Worm (Caenorhabditis elegans): ENCODE results near the gene gar-2.

The gar-2 gene

ce11 chrIII:6348578-6348977, 39.4 kb downstream of the gar-2 start (continued):
- TF ChIP-seq T26A8.4 (GFP tag; IDR thresholded peaks at IDR 0.05): no peak
- TF ChIP-seq skn-1 (tag; optimal IDR thresholded peaks at IDR 0.05): no peak
- TF ChIP-seq fkh-10 (GFP tag; optimal IDR thresholded peaks at IDR 0.05): peak; percentile 69
- no peak for TF ChIP-seq Y48G9A.11 (GFP tag; IDR thresholded peaks at IDR 0.05)
- no peak for TF ChIP-seq ceh-82 (tag; optimal IDR thresholded peaks at IDR 0.05)
- TF ChIP-seq set-16 (GFP tag; IDR thresholded peaks at IDR 0.05): peak; percentile 35; the same call in 1 of the 2 replicates
- TF ChIP-seq F26F4.8 (GFP tag; conservative IDR thresholded peaks at IDR 0.05): no peak
- TF ChIP-seq lir-3 (tag; optimal IDR thresholded peaks at IDR 0.05): no peak
- TF ChIP-seq mdl-1 (tag; optimal IDR thresholded peaks at IDR 0.05): peak in 1 of 2 experiments; percentile 73
- TF ChIP-seq egl-27 (tag; optimal IDR thresholded peaks at IDR 0.05): no peak
- TF ChIP-seq attf-4 (tag; optimal IDR thresholded peaks at IDR 0.05): no peak
- no peak for TF ChIP-seq nhr-6 (tag; optimal IDR thresholded peaks at IDR 0.05)
- TF ChIP-seq lin-39 (tag; optimal IDR thresholded peaks at IDR 0.05): no peak
- TF ChIP-seq hmg-1.1 (GFP tag; IDR thresholded peaks at IDR 0.05): 0 out of 2 replicates have a peak, but pooled peaks have one; percentile 16
- TF ChIP-seq pqm-1 (tag; optimal IDR thresholded peaks at IDR 0.05): no peak
- no peak for TF ChIP-seq php-3 (GFP tag; IDR thresholded peaks at IDR 0.05)
- no peak for TF ChIP-seq daf-19 (GFP tag; conservative IDR thresholded peaks at IDR 0.05)
- TF ChIP-seq tra-1 (GFP tag; IDR thresholded peaks at IDR 0.05): no peak
- no peak for TF ChIP-seq Y105C5A.15 (GFP tag; IDR thresholded peaks at IDR 0.05)
- TF ChIP-seq dmd-9 (GFP tag; IDR thresholded peaks at IDR 0.05): no peak
- peak in 1 of 2 experiments; percentile 45 for TF ChIP-seq unc-62 (GFP tag; optimal IDR thresholded peaks at IDR 0.05 in 1 of 2)
- TF ChIP-seq unc-62 (tag; optimal IDR thresholded peaks at IDR 0.05): no peak
- peak; percentile 88 for TF ChIP-seq aha-1 (tag)
- TF ChIP-seq nhr-48 (tag; optimal IDR thresholded peaks at IDR 0.05): peak; percentile 5
- TF ChIP-seq tag-97 (GFP tag; IDR thresholded peaks at IDR 0.05): no peak

DNA sequence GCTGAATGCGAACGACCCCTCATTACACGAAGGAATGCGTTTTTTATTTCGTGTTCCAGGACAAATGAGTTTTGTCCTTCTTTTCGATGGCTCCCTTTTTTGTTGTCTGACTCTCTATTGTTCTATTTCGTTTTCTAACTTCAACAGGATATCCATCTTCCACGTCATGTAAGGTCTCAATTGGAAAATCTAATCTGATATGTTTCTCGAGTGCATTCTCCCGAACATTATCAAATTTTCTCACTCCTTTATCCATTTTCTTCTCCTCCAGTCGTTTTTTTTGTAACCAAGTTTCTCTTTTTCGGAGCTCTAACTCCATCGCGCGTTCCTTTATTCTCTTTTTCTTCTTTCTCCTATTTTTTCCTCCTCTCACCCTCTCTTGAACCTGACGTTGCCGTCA, 41.3 kb downstream of the gar-2 start:
- no peak for TF ChIP-seq tra-1 (GFP tag; IDR thresholded peaks at IDR 0.05)
- peak; percentile 65; the same call in 1 of the 2 replicates for TF ChIP-seq ctbp-1 (GFP tag; IDR thresholded peaks at IDR 0.05)
- TF ChIP-seq lsy-2 (tag; optimal IDR thresholded peaks at IDR 0.05): peak in 1 of 2 experiments; percentile 15
- peak; percentile 91 for TF ChIP-seq ces-1 (GFP tag; optimal IDR thresholded peaks at IDR 0.05)
- peak; percentile 73 for TF ChIP-seq fkh-10 (GFP tag; optimal IDR thresholded peaks at IDR 0.05)
- peak; percentile 17 for TF ChIP-seq rbr-2 (tag; optimal IDR thresholded peaks at IDR 0.05)

DNA sequence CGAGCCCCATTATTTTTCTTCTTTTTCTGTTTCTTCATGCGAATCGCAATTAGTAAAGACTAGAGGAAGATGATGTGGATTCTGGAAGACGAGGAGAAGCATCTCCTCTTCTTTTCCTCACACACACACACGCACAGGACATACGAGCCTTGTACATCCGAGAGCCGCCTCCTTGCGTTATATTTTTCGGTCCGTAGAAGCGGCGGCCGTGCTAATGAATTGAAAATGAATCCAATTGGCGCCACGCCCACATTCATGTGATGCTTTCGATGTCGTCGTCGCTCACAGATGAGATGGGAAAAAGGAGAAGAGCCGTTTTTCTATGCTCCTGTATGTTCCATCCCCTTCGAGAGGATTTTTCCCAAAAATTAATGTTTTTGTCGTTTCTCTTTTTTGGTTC, 42.3 kb downstream of the gar-2 start:
- TF ChIP-seq hmg-1.1 (GFP tag; IDR thresholded peaks at IDR 0.05) (0 out of 2 replicates have a peak, but pooled peaks have one; percentile 10), hlh-30 (tag; optimal IDR thresholded peaks at IDR 0.05; ENCODE audit: insufficient read depth) (peak; percentile 7), unc-62 (GFP tag; optimal IDR thresholded peaks at IDR 0.05 in 1 of 2) (peak in 1 of 2 experiments; percentile 53), unc-62 (tag; optimal IDR thresholded peaks at IDR 0.05) (no peak), ztf-7 (tag; optimal IDR thresholded peaks at IDR 0.05) (no peak), vab-7 (GFP tag; IDR thresholded peaks at IDR 0.05) (0 out of 2 replicates have a peak, but pooled peaks have one; percentile 7), aha-1 (tag) (peak; percentile 61)

DNA sequence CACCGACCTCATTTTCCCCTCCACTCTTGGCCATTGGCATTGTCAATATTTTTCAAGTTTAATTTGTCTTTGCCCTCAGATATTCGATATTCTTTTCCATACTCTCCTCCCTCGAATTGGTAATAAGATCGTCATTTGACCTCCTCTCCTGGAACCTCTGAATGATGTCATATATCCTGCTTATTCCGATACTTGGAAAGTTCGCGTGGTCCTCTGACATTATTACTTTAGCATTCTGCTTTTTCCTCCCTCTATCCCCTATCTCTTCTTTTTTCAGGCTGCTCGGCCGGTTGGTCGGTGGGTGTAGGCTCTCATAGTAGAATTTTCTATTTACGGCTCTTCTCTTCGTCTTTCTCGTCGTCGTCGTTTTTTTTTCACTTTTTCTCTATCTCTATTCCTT, 43.3 kb downstream of the gar-2 start:
- TF ChIP-seq mdl-1 (tag; optimal IDR thresholded peaks at IDR 0.05) (peak in 1 of 2 experiments; percentile 5), rbr-2 (tag; optimal IDR thresholded peaks at IDR 0.05) (peak; percentile 39), zip-11 (GFP tag; IDR thresholded peaks at IDR 0.05) (no peak), ctbp-1 (GFP tag; IDR thresholded peaks at IDR 0.05) (peak; percentile 57; the same call in 1 of the 2 replicates), lsy-2 (tag; optimal IDR thresholded peaks at IDR 0.05) (peak in 1 of 2 experiments; percentile 12), duxl-1 (tag; optimal IDR thresholded peaks at IDR 0.05; ENCODE audit: poor library complexity) (no peak), Y105C5A.15 (GFP tag; IDR thresholded peaks at IDR 0.05) (no peak), skn-1 (tag; optimal IDR thresholded peaks at IDR 0.05) (no peak), mep-1 (tag; optimal IDR thresholded peaks at IDR 0.05) (peak; percentile 32), aha-1 (tag) (peak; percentile 94), jun-1 (tag; optimal IDR thresholded peaks at IDR 0.05) (no peak), fkh-10 (GFP tag; optimal IDR thresholded peaks at IDR 0.05) (peak; percentile 87), hlh-30 (tag; optimal IDR thresholded peaks at IDR 0.05; ENCODE audit: insufficient read depth) (peak; percentile 23), zag-1 (tag; optimal IDR thresholded peaks at IDR 0.05) (peak; percentile 12), F37D6.2 (tag; optimal IDR thresholded peaks at IDR 0.05) (peak; percentile 6), ces-1 (GFP tag; optimal IDR thresholded peaks at IDR 0.05) (peak; percentile 34)
